Worm (Caenorhabditis elegans) whole organism, L4 larva: ENCODE measurements around the gene T23B7.3.

Experiments used
- F10B5.3 ChIP-seq: sonication (generic microtip); optimal IDR thresholded peaks from 2 replicates; lab custom pipeline; 2016; ENCODE audit warnings: mild to moderate bottlenecking, missing genetic modification characterization, missing compliant biosample characterization
- F26F4.8 ChIP-seq: fragments of 200-800 bp; sonication (Bioruptor generic); conservative IDR thresholded peaks from 2 replicates; pipeline ENCODE4 v1.3.6; 2022; ENCODE audit warnings: missing genetic modification characterization, missing compliant biosample characterization
- F37D6.2 ChIP-seq: sonication (generic microtip); optimal IDR thresholded peaks from 2 replicates; lab custom pipeline; 2016; ENCODE audit warnings: mild to moderate bottlenecking, missing genetic modification characterization, missing compliant biosample characterization
- T20F7.1 ChIP-seq: fragments of 200-800 bp; sonication (Bioruptor generic); optimal IDR thresholded peaks from 2 replicates; lab custom pipeline; 2018; ENCODE audit warnings: mild to moderate bottlenecking, missing genetic modification characterization, missing compliant biosample characterization
- ceh-28 ChIP-seq: fragments of 150-350 bp; optimal IDR thresholded peaks from 2 replicates; lab custom pipeline; 2014; ENCODE audit warnings: missing biosample characterization, missing genetic modification reagents, missing genetic modification characterization
- ceh-44 ChIP-seq: fragments of 200-800 bp; sonication (Bioruptor generic); IDR thresholded peaks from 2 replicates; pipeline ENCODE4 v1.3.6; 2022; ENCODE audit warnings: missing genetic modification reagents, missing genetic modification characterization, missing compliant biosample characterization
- ceh-82 ChIP-seq: sonication (generic microtip); optimal IDR thresholded peaks from 2 replicates; lab custom pipeline; 2017; ENCODE audit warnings: missing biosample characterization, missing genetic modification characterization
- cey-2 ChIP-seq: sonication (generic microtip); optimal IDR thresholded peaks from 3 replicates; lab custom pipeline; 2017; ENCODE audit warnings: missing genetic modification characterization, mild to moderate bottlenecking, missing compliant biosample characterization, antibody characterized with exemption, borderline replicate concordance; ENCODE audit not compliant: insufficient read depth
- daf-16 ChIP-seq, 3 experiments: sonication (generic microtip); optimal IDR thresholded peaks; 2 replicates each; lab custom pipeline; 2016 to 2017; ENCODE audit warnings: missing genetic modification characterization in 3 of 3, missing genetic modification reagents in 3 of 3, mild to moderate bottlenecking in 2 of 3, missing compliant biosample characterization in 2 of 3, missing biosample characterization in 1 of 3, moderate library complexity in 1 of 3
- daf-19 ChIP-seq: fragments of 200-800 bp; sonication (Bioruptor generic); conservative IDR thresholded peaks from 2 replicates; pipeline ENCODE4 v1.3.6; 2022; ENCODE audit warnings: missing genetic modification characterization, missing compliant biosample characterization
- daf-8 ChIP-seq: fragments of 200-800 bp; sonication (Bioruptor generic); IDR thresholded peaks from 2 replicates; pipeline ENCODE4 v1.3.6; 2022; ENCODE audit warnings: missing genetic modification characterization, missing compliant biosample characterization
- dmd-6 ChIP-seq: fragments of 200-800 bp; sonication (Bioruptor generic); IDR thresholded peaks from 2 replicates; pipeline ENCODE4 v1.3.6; 2022; ENCODE audit warnings: missing genetic modification reagents, missing genetic modification characterization, missing compliant biosample characterization
- dmd-8 ChIP-seq: fragments of 200-800 bp; sonication (Bioruptor generic); IDR thresholded peaks from 2 replicates; pipeline ENCODE4 v1.3.6; 2022; ENCODE audit warnings: missing genetic modification characterization, missing compliant biosample characterization
- dve-1 ChIP-seq: sonication (generic microtip); optimal IDR thresholded peaks from 2 replicates; lab custom pipeline; 2017; ENCODE audit warnings: antibody characterized with exemption, mild to moderate bottlenecking, missing genetic modification characterization, missing compliant biosample characterization; ENCODE audit not compliant: insufficient read depth
- egl-27 ChIP-seq: sonication (generic microtip); optimal IDR thresholded peaks from 3 replicates; lab custom pipeline; 2017; ENCODE audit warnings: missing biosample characterization, missing genetic modification reagents, missing genetic modification characterization
- egl-43 ChIP-seq: fragments of 200-800 bp; sonication (Bioruptor generic); IDR thresholded peaks from 2 replicates; pipeline ENCODE4 v1.3.6; 2022; ENCODE audit warnings: missing genetic modification reagents, missing genetic modification characterization, missing compliant biosample characterization
- fkh-10 ChIP-seq: fragments of 150-350 bp; optimal IDR thresholded peaks from 2 replicates; lab custom pipeline; 2014; ENCODE audit warnings: missing biosample characterization, missing genetic modification reagents, missing genetic modification characterization
- hif-1 ChIP-seq, 2 experiments: sonication (generic microtip); optimal IDR thresholded peaks; 2 replicates each; lab custom pipeline; 2016 to 2017; ENCODE audit warnings: missing compliant biosample characterization in 2 of 2, missing genetic modification characterization in 2 of 2, missing genetic modification reagents in 2 of 2, missing genotype in 2 of 2, mild to moderate bottlenecking in 1 of 2
- hlh-11 ChIP-seq: fragments of 200-800 bp; sonication (Bioruptor generic); optimal IDR thresholded peaks from 2 replicates; lab custom pipeline; 2018; ENCODE audit warnings: mild to moderate bottlenecking, missing genetic modification characterization, missing compliant biosample characterization
- hmg-1.1 ChIP-seq: fragments of 200-800 bp; sonication (Bioruptor generic); IDR thresholded peaks from 2 replicates; pipeline ENCODE4 v1.3.6; 2022; ENCODE audit warnings: missing genetic modification reagents, missing genetic modification characterization, missing compliant biosample characterization
- lir-3 ChIP-seq: sonication (generic microtip); optimal IDR thresholded peaks from 2 replicates; lab custom pipeline; 2016; ENCODE audit warnings: mild to moderate bottlenecking, missing genetic modification characterization, missing compliant biosample characterization
- mep-1 ChIP-seq: fragments of 150-350 bp; sonication (generic microtip); optimal IDR thresholded peaks from 3 replicates; lab custom pipeline; 2014; ENCODE audit warnings: missing biosample characterization, missing genetic modification characterization
- nhr-11 ChIP-seq: fragments of 150-350 bp; optimal IDR thresholded peaks from 2 replicates; lab custom pipeline; 2014; ENCODE audit warnings: missing biosample characterization, missing genetic modification characterization
- nhr-111 ChIP-seq: fragments of 200-800 bp; sonication (Bioruptor generic); optimal IDR thresholded peaks from 2 replicates; lab custom pipeline; 2018; ENCODE audit warnings: mild to moderate bottlenecking, missing genetic modification characterization, missing compliant biosample characterization
- nhr-237 ChIP-seq: sonication (generic microtip); optimal IDR thresholded peaks from 2 replicates; lab custom pipeline; 2017; ENCODE audit warnings: missing biosample characterization, missing genetic modification characterization
- nhr-28 ChIP-seq: fragments of 150-350 bp; optimal IDR thresholded peaks from 2 replicates; lab custom pipeline; 2014; ENCODE audit warnings: missing biosample characterization, missing genetic modification characterization
- nhr-48 ChIP-seq: sonication (generic microtip); optimal IDR thresholded peaks from 2 replicates; lab custom pipeline; 2016; ENCODE audit warnings: mild to moderate bottlenecking, missing genetic modification characterization, missing compliant biosample characterization
- nhr-76 ChIP-seq: fragments of 150-350 bp; optimal IDR thresholded peaks from 2 replicates; lab custom pipeline; 2014; ENCODE audit warnings: missing biosample characterization, missing genetic modification characterization
- nhr-77 ChIP-seq: fragments of 150-350 bp; optimal IDR thresholded peaks from 2 replicates; lab custom pipeline; 2014; ENCODE audit warnings: missing biosample characterization, missing genetic modification characterization
- php-3 ChIP-seq: fragments of 200-800 bp; sonication (Bioruptor generic); IDR thresholded peaks from 2 replicates; pipeline ENCODE4 v1.3.6; 2022; ENCODE audit warnings: missing genetic modification reagents, missing genetic modification characterization, missing compliant biosample characterization
- pqm-1 ChIP-seq: sonication (generic microtip); optimal IDR thresholded peaks from 2 replicates; lab custom pipeline; 2017; ENCODE audit warnings: missing biosample characterization, missing genetic modification characterization
- rbr-2 ChIP-seq: sonication (generic microtip); optimal IDR thresholded peaks from 2 replicates; lab custom pipeline; 2016; ENCODE audit warnings: missing genotype, missing genetic modification characterization, missing compliant biosample characterization
- saeg-2 ChIP-seq: fragments of 200-800 bp; sonication (Bioruptor generic); IDR thresholded peaks from 2 replicates; pipeline ENCODE4 v1.3.6; 2022; ENCODE audit warnings: missing genetic modification reagents, missing genetic modification characterization, missing compliant biosample characterization
- snpc-4 ChIP-seq: fragments of 150-350 bp; optimal IDR thresholded peaks from 2 replicates; lab custom pipeline; 2014; ENCODE audit warnings: missing biosample characterization, missing genetic modification characterization
- spr-1 ChIP-seq: sonication (generic microtip); optimal IDR thresholded peaks from 2 replicates; lab custom pipeline; 2016; ENCODE audit warnings: mild to moderate bottlenecking, missing genetic modification characterization, missing compliant biosample characterization
- unc-39 ChIP-seq: sonication (generic microtip); optimal IDR thresholded peaks from 2 replicates; lab custom pipeline; 2017; ENCODE audit warnings: missing biosample characterization, missing genetic modification characterization
- unc-62 ChIP-seq, 3 experiments: fragments of 150-350 bp in 1 of 3; sonication (generic microtip); optimal IDR thresholded peaks in 2 of 3; peaks in 1 of 3; 1 replicate in 1 of 3; 2 replicates in 2 of 3; lab custom pipeline; 2014 to 2017; ENCODE audit warnings: missing biosample characterization in 3 of 3, missing genetic modification characterization in 3 of 3, missing genetic modification reagents in 3 of 3, missing genotype in 1 of 3
- vab-7 ChIP-seq: fragments of 200-800 bp; sonication (Bioruptor generic); IDR thresholded peaks from 2 replicates; pipeline ENCODE4 v1.3.6; 2022; ENCODE audit warnings: missing genetic modification reagents, missing genetic modification characterization, missing compliant biosample characterization
- zip-2 ChIP-seq: fragments of 150-350 bp; optimal IDR thresholded peaks from 2 replicates; lab custom pipeline; 2014; ENCODE audit warnings: missing biosample characterization, missing genetic modification characterization

T23B7.3 gene

ce11 chrII:4849885-4850284 lies at the start of gene T23B7.3:
T23B7.3 (plus strand) TSS chrII:4850185.
- TF ChIP-seq php-3 (GFP tag; lab: Robert Waterston, UW) (no peak), egl-43 (GFP tag; lab: Robert Waterston, UW) (no peak), daf-19 (GFP tag; lab: Robert Waterston, UW) (no peak), nhr-237 (tag; lab: Kevin White, UChicago) (no peak), egl-27 (tag; lab: Kevin White, UChicago) (no peak), daf-8 (GFP tag; lab: Robert Waterston, UW) (no peak), F10B5.3 (tag; lab: Kevin White, UChicago) (no peak), T20F7.1 (GFP tag; lab: Kevin White, UChicago) (no peak), F37D6.2 (tag; lab: Kevin White, UChicago) (no peak), spr-1 (tag; lab: Kevin White, UChicago) (no peak), fkh-10 (GFP tag; lab: Kevin White, UChicago) (no peak)

ce11 chrII:4800524-4800923 lies 49.5 kb upstream of the T23B7.3 start:
- TF ChIP-seq unc-39 (tag; lab: Kevin White, UChicago) (no peak), egl-43 (GFP tag; lab: Robert Waterston, UW) (0 out of 2 replicates have a peak, but pooled peaks have one; percentile 5), unc-62 (GFP tag; optimal IDR thresholded peaks at IDR 0.05 in 1 of 2; lab: Kevin White, UChicago) (peak in 1 of 2 experiments; percentile 95), unc-62 (tag; optimal IDR thresholded peaks at IDR 0.05; lab: Kevin White, UChicago) (no peak), F26F4.8 (GFP tag; lab: Robert Waterston, UW) (no peak), mep-1 (tag; lab: Kevin White, UChicago) (no peak)

ce11 chrII:4802917-4803316 lies 47.1 kb upstream of the T23B7.3 start:
- TF ChIP-seq daf-16 (GFP tag; optimal IDR thresholded peaks at IDR 0.05; lab: Kevin White, UChicago) (no peak), daf-16 (tag; optimal IDR thresholded peaks at IDR 0.05; lab: Kevin White, UChicago) (peak; percentile 49), zip-2 (tag; lab: Kevin White, UChicago) (no peak), dve-1 (peak; percentile 1), vab-7 (GFP tag; lab: Robert Waterston, UW) (no peak), saeg-2 (GFP tag; lab: Robert Waterston, UW) (no peak), egl-43 (GFP tag; lab: Robert Waterston, UW) (no peak), hlh-11 (tag; lab: Kevin White, UChicago) (peak; percentile 29), dmd-6 (GFP tag; lab: Robert Waterston, UW) (peak; percentile 42; the same call in 1 of the 2 replicates), php-3 (GFP tag; lab: Robert Waterston, UW) (peak; percentile 64; the same call in 1 of the 2 replicates), pqm-1 (peak; percentile 77), nhr-28 (tag; lab: Kevin White, UChicago) (peak; percentile 66), rbr-2 (tag; lab: Kevin White, UChicago) (no peak)
- TF ChIP-seq, all 104 proteins: peak for 7

- TF ChIP-seq nhr-76 (tag; lab: Kevin White, UChicago) (no peak), ceh-28 (no peak), snpc-4 (no peak), daf-19 (GFP tag; lab: Robert Waterston, UW) (no peak), ceh-82 (tag; lab: Kevin White, UChicago) (no peak), nhr-77 (tag; lab: Kevin White, UChicago) (no peak), hmg-1.1 (GFP tag; lab: Robert Waterston, UW) (no peak), dmd-8 (no peak), cey-2 (tag; lab: Kevin White, UChicago) (no peak), nhr-11 (tag; lab: Kevin White, UChicago) (peak; percentile 36), hif-1 (tag; optimal IDR thresholded peaks at IDR 0.05; lab: Kevin White, UChicago) (no peak), egl-43 (GFP tag; lab: Robert Waterston, UW) (no peak), nhr-48 (tag; lab: Kevin White, UChicago) (no peak), nhr-111 (GFP tag; lab: Kevin White, UChicago) (no peak), daf-16 (GFP tag; optimal IDR thresholded peaks at IDR 0.05; lab: Kevin White, UChicago) (peak in 1 of 2 experiments; percentile 58), daf-16 (tag; optimal IDR thresholded peaks at IDR 0.05; lab: Kevin White, UChicago) (no peak), ceh-44 (GFP tag; lab: Robert Waterston, UW) (no peak), lir-3 (tag; lab: Kevin White, UChicago) (no peak)
- TF ChIP-seq, all 104 proteins: peak for 2
These were observed 44.2 kb upstream of the T23B7.3 start for ce11 chrII:4805799-4806198.
